Worm (Caenorhabditis elegans): Measurements from ENCODE around the gene set-11.

ce11 chrII:2725561-2725960 lies 33.2 kb upstream of the set-11 start, which contains the start of the genes T05A8.11 and nep-2:
- TF ChIP-seq unc-62 (GFP tag; optimal IDR thresholded peaks at IDR 0.05) (no peak), skn-1 (tag; optimal IDR thresholded peaks at IDR 0.05) (no peak), irx-1 (tag; optimal IDR thresholded peaks at IDR 0.05) (no peak)
